Worm (Caenorhabditis elegans) whole organism, midembryonic: Measurements from ENCODE around the gene ins-17.

Experiments
- T22C8.4 ChIP-seq: fragments of 200-800 bp; sonication (Bioruptor generic); IDR thresholded peaks from 2 replicates; pipeline ENCODE4 v1.3.6; 2022; ENCODE audit warnings: missing genetic modification characterization, missing compliant biosample characterization
- cog-1 ChIP-seq: sonication (generic microtip); optimal IDR thresholded peaks from 2 replicates; lab custom pipeline; 2016; ENCODE audit warnings: missing genetic modification characterization, missing compliant biosample characterization
- flt-1 ChIP-seq: fragments of 200-800 bp; sonication (Bioruptor generic); IDR thresholded peaks from 2 replicates; pipeline ENCODE4 v1.3.6; 2022; ENCODE audit warnings: missing genetic modification characterization, missing compliant biosample characterization
- klf-2 ChIP-seq: fragments of 200-800 bp; sonication (Bioruptor generic); conservative IDR thresholded peaks from 2 replicates; pipeline ENCODE4 v1.3.6; 2022; ENCODE audit warnings: missing genetic modification reagents, missing genetic modification characterization, missing compliant biosample characterization
- med-1 ChIP-seq: sonication (generic microtip); optimal IDR thresholded peaks from 2 replicates; lab custom pipeline; 2017; ENCODE audit warnings: missing genetic modification characterization, mild to moderate bottlenecking, missing compliant biosample characterization, antibody characterized with exemption, missing genetic modification reagents; ENCODE audit not compliant: insufficient read depth
- ref-1 ChIP-seq: fragments of 200-800 bp; sonication (Bioruptor generic); conservative IDR thresholded peaks from 2 replicates; pipeline ENCODE4 v1.3.6; 2022; ENCODE audit warnings: missing genetic modification reagents, missing genetic modification characterization, missing compliant biosample characterization
- tab-1 ChIP-seq: fragments of 200-800 bp; sonication (Bioruptor generic); IDR thresholded peaks from 2 replicates; pipeline ENCODE4 v1.3.6; 2022; ENCODE audit warnings: missing genetic modification characterization, missing compliant biosample characterization
- ztf-23 ChIP-seq: fragments of 200-800 bp; sonication (Bioruptor generic); IDR thresholded peaks from 2 replicates; pipeline ENCODE4 v1.3.6; 2022; ENCODE audit warnings: missing genetic modification reagents, missing genetic modification characterization, missing compliant biosample characterization
- ztf-29 ChIP-seq: fragments of 200-800 bp; sonication (Bioruptor generic); IDR thresholded peaks from 2 replicates; pipeline ENCODE4 v1.3.6; 2022; ENCODE audit warnings: missing genetic modification reagents, missing genetic modification characterization, missing compliant biosample characterization

ins-17 gene

DNA sequence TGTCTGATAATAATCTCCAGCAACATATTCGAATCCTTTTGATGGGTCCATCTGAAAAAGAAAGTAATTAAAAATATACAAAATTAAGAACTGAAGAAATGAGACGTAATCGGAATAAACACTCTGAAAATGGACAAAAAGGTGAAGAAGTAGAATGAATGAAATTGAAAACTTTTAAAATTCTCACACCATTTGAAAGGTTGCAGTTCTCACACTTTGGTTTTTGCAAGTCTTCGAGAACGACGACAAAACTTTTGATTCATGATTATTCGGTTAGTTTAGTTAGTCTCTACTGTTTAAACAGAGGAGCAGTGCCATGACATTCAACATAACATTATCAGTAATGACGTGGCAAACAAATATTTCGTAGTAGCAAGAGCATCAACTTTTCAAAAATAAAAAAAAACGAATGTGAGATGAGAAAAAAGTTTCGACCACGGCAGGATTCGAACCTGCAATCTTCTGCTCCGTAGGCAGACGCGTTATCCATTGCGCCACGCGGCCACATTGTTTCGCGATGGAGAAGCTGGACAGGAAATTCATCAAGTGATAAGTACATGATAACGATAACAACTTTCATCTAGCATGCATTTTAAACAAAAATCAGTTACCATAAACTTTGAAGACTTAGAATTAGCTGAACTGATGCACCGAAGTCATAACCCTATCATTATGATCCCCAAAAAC, 27.3 kb downstream of the ins-17 start, which contains the start of gene ceh-43:
TSS of gene ceh-43 (minus strand) at position 51 of the 687 bp plus-strand sequence.
- no peak for TF ChIP-seq ref-1 (GFP tag; lab: Robert Waterston, UW)
- no peak for TF ChIP-seq ztf-23 (GFP tag; lab: Robert Waterston, UW)
- TF ChIP-seq T22C8.4 (GFP tag; lab: Robert Waterston, UW): no peak
- TF ChIP-seq cog-1 (tag; lab: Kevin White, UChicago): no peak
- no peak for TF ChIP-seq ztf-29 (GFP tag; lab: Robert Waterston, UW)
- no peak for TF ChIP-seq tab-1 (GFP tag; lab: Robert Waterston, UW)
- TF ChIP-seq flt-1 (GFP tag; lab: Robert Waterston, UW): no peak
- TF ChIP-seq klf-2 (GFP tag; lab: Robert Waterston, UW): no peak
- TF ChIP-seq med-1 (GFP tag; lab: Kevin White, UChicago): no peak

DNA sequence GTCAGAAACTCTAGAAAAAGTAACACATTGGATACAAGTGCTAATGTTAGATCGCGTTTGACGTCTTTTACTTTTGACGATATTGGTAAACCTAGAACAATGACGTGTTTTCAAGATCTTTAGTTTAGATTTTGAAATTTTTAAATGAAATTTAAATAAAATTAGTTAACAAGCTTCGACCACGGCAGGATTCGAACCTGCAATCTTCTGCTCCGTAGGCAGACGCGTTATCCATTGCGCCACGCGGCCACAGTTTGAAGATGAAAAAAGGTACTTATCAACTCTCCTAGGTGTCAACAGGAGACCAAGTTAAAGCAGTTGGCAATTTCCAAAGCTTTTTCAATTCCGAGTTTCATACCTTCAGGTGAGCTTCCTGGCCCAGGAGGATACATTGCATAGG, 28.0 kb downstream of the ins-17 start:
- TF ChIP-seq cog-1 (tag; lab: Kevin White, UChicago): no peak
- TF ChIP-seq klf-2 (GFP tag; lab: Robert Waterston, UW): no peak
- TF ChIP-seq T22C8.4 (GFP tag; lab: Robert Waterston, UW): no peak
- no peak for TF ChIP-seq ztf-23 (GFP tag; lab: Robert Waterston, UW)
- no peak for TF ChIP-seq med-1 (GFP tag; lab: Kevin White, UChicago)
- no peak for TF ChIP-seq ztf-29 (GFP tag; lab: Robert Waterston, UW)
- no peak for TF ChIP-seq tab-1 (GFP tag; lab: Robert Waterston, UW)
- TF ChIP-seq ref-1 (GFP tag; lab: Robert Waterston, UW): no peak
- TF ChIP-seq flt-1 (GFP tag; lab: Robert Waterston, UW): no peak

DNA sequence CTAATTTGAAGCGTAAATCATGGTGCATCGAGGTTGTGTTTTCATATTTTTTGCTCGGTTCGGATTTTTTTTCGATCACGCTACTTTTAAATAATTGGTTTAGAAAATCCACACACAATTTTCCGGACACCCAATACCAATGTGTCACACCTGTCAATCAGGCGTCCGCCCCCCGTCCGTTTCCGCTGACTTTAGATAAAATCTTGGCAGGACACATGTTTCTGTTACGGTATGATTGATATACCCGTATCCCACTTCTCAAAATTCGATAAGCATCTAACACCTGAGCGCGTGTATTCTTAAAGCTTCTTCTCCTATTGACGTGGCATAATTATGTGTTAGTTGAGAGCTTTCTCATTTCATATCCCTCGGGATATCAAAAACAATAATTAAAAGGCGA, 29.3 kb downstream of the ins-17 start:
- TF ChIP-seq ref-1 (GFP tag; lab: Robert Waterston, UW) (no peak), klf-2 (GFP tag; lab: Robert Waterston, UW) (no peak), T22C8.4 (GFP tag; lab: Robert Waterston, UW) (no peak), tab-1 (GFP tag; lab: Robert Waterston, UW) (no peak), ztf-29 (GFP tag; lab: Robert Waterston, UW) (no peak), flt-1 (GFP tag; lab: Robert Waterston, UW) (no peak), cog-1 (tag; lab: Kevin White, UChicago) (no peak), med-1 (GFP tag; lab: Kevin White, UChicago) (no peak), ztf-23 (GFP tag; lab: Robert Waterston, UW) (no peak)

DNA sequence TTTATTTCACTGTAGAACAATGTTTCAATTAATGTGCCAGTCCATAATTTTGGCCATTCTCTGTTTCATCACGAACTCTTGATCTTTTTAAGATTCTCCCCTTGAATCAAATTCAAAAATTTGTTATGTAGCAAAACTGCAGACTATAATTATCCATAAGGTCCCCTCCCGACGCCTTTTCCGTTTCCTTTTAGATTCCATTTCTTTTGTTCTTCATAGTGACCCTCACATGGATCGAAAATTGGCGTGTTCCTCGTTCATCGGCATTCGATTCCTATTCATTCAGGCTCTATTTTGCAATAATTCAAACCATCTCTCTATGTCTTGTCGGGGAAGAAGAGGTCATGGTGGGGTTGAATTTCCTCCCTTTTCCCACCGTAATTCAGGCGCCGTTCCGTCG, 32.9 kb downstream of the ins-17 start:
- TF ChIP-seq ztf-23 (GFP tag; lab: Robert Waterston, UW): no peak

DNA sequence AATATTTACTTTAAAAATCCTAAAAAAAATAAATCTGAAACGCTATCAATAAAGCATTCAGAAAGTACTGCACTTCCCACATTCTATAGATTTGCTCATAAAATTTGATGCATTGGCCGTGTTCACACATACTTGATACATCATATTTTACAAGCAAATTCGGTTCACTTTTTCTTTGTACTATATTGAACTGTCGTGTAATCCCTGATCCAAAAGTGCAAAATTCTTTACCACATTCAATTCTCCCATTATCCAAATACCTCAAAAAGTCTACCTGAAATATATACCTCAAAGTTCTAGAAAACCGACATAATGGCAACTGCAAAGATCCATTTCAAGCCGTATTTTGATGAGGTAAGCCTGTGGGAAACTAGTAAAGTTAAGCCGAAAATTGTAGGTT, 35.6 kb downstream of the ins-17 start, which contains the start of gene nex-3:
TSS of gene nex-3 (plus strand) at position 301 of the 400 bp plus-strand sequence.
- no peak for TF ChIP-seq ztf-23 (GFP tag; lab: Robert Waterston, UW)
- no peak for TF ChIP-seq med-1 (GFP tag; lab: Kevin White, UChicago)
- TF ChIP-seq ztf-29 (GFP tag; lab: Robert Waterston, UW): no peak
- no peak for TF ChIP-seq tab-1 (GFP tag; lab: Robert Waterston, UW)
- TF ChIP-seq ref-1 (GFP tag; lab: Robert Waterston, UW): no peak
- no peak for TF ChIP-seq klf-2 (GFP tag; lab: Robert Waterston, UW)
- no peak for TF ChIP-seq T22C8.4 (GFP tag; lab: Robert Waterston, UW)
- no peak for TF ChIP-seq flt-1 (GFP tag; lab: Robert Waterston, UW)
- TF ChIP-seq cog-1 (tag; lab: Kevin White, UChicago): no peak

DNA sequence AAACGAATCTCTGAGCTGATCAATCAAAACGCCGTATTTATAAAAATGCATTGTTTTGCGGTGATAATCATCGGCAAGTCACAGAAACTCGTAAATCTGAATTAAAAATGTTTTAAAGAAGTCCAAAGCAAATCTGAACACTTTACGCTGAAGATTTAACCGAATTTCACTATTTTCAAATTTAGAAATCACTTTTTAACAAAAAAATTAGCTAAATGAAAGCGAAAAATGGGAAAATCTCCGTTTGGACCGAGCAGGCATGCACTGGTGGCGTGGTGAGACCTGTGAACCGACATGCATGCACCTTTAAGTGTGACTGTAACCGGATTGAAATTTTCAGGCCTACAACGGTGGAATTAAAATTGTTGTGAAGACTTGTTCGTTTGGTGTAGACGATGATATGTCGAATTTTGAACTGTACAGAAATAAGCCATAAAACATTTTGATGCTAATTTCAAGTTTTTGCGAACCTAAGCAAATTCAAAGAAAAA, 37.8 kb downstream of the ins-17 start, which contains the start of gene C28A5.2:
TSS of gene C28A5.2 (minus strand) at position 51 of the 491 bp plus-strand sequence.
- no peak for TF ChIP-seq T22C8.4 (GFP tag; lab: Robert Waterston, UW)
- no peak for TF ChIP-seq flt-1 (GFP tag; lab: Robert Waterston, UW)
- no peak for TF ChIP-seq ztf-29 (GFP tag; lab: Robert Waterston, UW)
- no peak for TF ChIP-seq ztf-23 (GFP tag; lab: Robert Waterston, UW)
- no peak for TF ChIP-seq klf-2 (GFP tag; lab: Robert Waterston, UW)
- no peak for TF ChIP-seq cog-1 (tag; lab: Kevin White, UChicago)
- TF ChIP-seq ref-1 (GFP tag; lab: Robert Waterston, UW): no peak

DNA sequence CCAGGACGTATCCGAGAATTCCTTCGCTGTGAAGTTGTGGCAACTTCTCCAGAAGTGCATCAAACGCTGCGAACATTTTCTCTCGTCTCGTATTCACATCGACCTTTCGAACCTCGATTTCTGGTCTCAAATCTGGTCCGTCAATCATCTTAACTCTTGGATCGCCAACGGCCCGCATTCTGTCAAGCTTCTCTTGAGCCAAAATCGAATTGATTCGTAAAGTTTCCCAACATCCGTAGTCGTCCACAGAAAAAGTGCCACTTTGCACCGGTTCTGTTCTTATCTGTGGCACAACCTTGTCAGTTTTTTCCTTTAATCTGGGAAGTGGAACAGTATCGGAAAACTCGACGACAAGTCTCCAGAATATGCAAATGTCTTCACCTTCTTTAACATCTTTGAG, 42.1 kb downstream of the ins-17 start:
- TF ChIP-seq ztf-23 (GFP tag; lab: Robert Waterston, UW) (no peak), med-1 (GFP tag; lab: Kevin White, UChicago) (no peak), flt-1 (GFP tag; lab: Robert Waterston, UW) (no peak), ref-1 (GFP tag; lab: Robert Waterston, UW) (no peak), klf-2 (GFP tag; lab: Robert Waterston, UW) (no peak), cog-1 (tag; lab: Kevin White, UChicago) (no peak), tab-1 (GFP tag; lab: Robert Waterston, UW) (no peak), T22C8.4 (GFP tag; lab: Robert Waterston, UW) (no peak), ztf-29 (GFP tag; lab: Robert Waterston, UW) (no peak)

DNA sequence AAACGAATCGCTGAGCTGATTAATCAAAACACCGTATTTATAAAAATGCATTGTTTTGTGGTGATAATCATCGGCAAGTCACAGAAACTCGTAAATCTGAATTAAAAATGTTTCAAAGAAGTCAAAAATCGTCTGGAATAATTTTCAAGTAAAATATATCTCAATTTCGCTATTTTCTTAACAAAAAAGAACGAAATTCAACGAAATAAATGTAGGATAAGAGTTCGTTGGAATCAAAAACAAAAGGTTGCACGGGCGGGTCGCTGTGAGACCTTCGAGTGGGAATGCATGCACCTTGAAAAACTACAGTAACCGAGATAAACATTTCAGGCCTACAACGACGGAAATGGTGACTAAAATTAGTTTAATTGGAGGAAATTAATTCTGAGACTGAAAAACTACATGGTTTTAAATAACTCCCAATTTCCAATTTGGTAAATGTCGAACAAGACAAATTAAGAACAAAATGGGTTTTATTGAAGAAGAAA, 43.0 kb downstream of the ins-17 start, which contains the start of gene C28A5.1:
TSS of gene C28A5.1 (minus strand) at position 51 of the 488 bp plus-strand sequence.
- no peak for TF ChIP-seq ref-1 (GFP tag; lab: Robert Waterston, UW)
- no peak for TF ChIP-seq T22C8.4 (GFP tag; lab: Robert Waterston, UW)
- no peak for TF ChIP-seq klf-2 (GFP tag; lab: Robert Waterston, UW)
- no peak for TF ChIP-seq cog-1 (tag; lab: Kevin White, UChicago)
- no peak for TF ChIP-seq ztf-29 (GFP tag; lab: Robert Waterston, UW)
- no peak for TF ChIP-seq tab-1 (GFP tag; lab: Robert Waterston, UW)
- no peak for TF ChIP-seq med-1 (GFP tag; lab: Kevin White, UChicago)
